Worm (Caenorhabditis elegans): Measurements from ENCODE around the gene arrd-13.

The arrd-13 gene

ce11 chrII:13758108-13758507, at the start of gene arrd-13:
Gene arrd-13, plus strand, starts transcription at chrII:13758408.
- TF ChIP-seq bed-3 (GFP tag; optimal IDR thresholded peaks at IDR 0.05), result no peak
- TF ChIP-seq elt-1 (tag; optimal IDR thresholded peaks at IDR 0.05; ENCODE audit: borderline replicate concordance, insufficient read depth), result no peak
- no peak for TF ChIP-seq unc-39 (tag; optimal IDR thresholded peaks at IDR 0.05)
- no peak for TF ChIP-seq snpc-4 (tag; optimal IDR thresholded peaks at IDR 0.05)
- no peak for TF ChIP-seq ceh-43 (GFP tag; optimal IDR thresholded peaks at IDR 0.05)
- no peak for TF ChIP-seq ceh-39 (tag; optimal IDR thresholded peaks at IDR 0.05)
- TF ChIP-seq ces-1 (GFP tag; optimal IDR thresholded peaks at IDR 0.05), result no peak
- TF ChIP-seq ztf-11 (tag; optimal IDR thresholded peaks at IDR 0.05), result no peak
- no peak for TF ChIP-seq flh-1 (GFP tag; optimal IDR thresholded peaks at IDR 0.05)
- no peak for TF ChIP-seq lin-13 (tag; optimal IDR thresholded peaks at IDR 0.05)
- no peak for TF ChIP-seq nhr-76 (tag; optimal IDR thresholded peaks at IDR 0.05)
- TF ChIP-seq pha-4 (tag; optimal IDR thresholded peaks at IDR 0.05), result no peak
- no peak for TF ChIP-seq mab-5 (tag; optimal IDR thresholded peaks at IDR 0.05)
- TF ChIP-seq ceh-83 (GFP tag; optimal IDR thresholded peaks at IDR 0.05), result no peak
- no peak for TF ChIP-seq sem-2 (GFP tag; optimal IDR thresholded peaks at IDR 0.05)
- TF ChIP-seq hlh-1 (tag; optimal IDR thresholded peaks at IDR 0.05), result no peak
- TF ChIP-seq blmp-1 (tag; optimal IDR thresholded peaks at IDR 0.05), result no peak
- TF ChIP-seq drap-1 (GFP tag; optimal IDR thresholded peaks at IDR 0.05), result no peak

- TF ChIP-seq flh-1 (GFP tag; optimal IDR thresholded peaks at IDR 0.05) (no peak), elt-1 (tag; optimal IDR thresholded peaks at IDR 0.05; ENCODE audit: borderline replicate concordance, insufficient read depth) (no peak), unc-62 (GFP tag; optimal IDR thresholded peaks at IDR 0.05) (no peak), M03D4.4 (tag; optimal IDR thresholded peaks at IDR 0.05) (no peak), snpc-4 (tag; optimal IDR thresholded peaks at IDR 0.05) (no peak), ceh-39 (tag; optimal IDR thresholded peaks at IDR 0.05) (no peak), tbx-8 (GFP tag; optimal IDR thresholded peaks at IDR 0.05) (no peak), sptf-1 (tag; optimal IDR thresholded peaks at IDR 0.05) (no peak), unc-120 (tag; optimal IDR thresholded peaks at IDR 0.05; ENCODE audit: poor library complexity, severe bottlenecking) (no peak), blmp-1 (tag; optimal IDR thresholded peaks at IDR 0.05) (no peak), unc-39 (tag; optimal IDR thresholded peaks at IDR 0.05) (no peak), ceh-43 (GFP tag; optimal IDR thresholded peaks at IDR 0.05) (no peak), lsy-2 (tag; optimal IDR thresholded peaks at IDR 0.05) (no peak), lin-13 (tag; optimal IDR thresholded peaks at IDR 0.05) (no peak), ztf-11 (tag; optimal IDR thresholded peaks at IDR 0.05) (no peak), drap-1 (GFP tag; optimal IDR thresholded peaks at IDR 0.05) (no peak), zip-8 (tag; optimal IDR thresholded peaks at IDR 0.05) (no peak), nhr-76 (tag; optimal IDR thresholded peaks at IDR 0.05) (no peak), ces-1 (GFP tag; optimal IDR thresholded peaks at IDR 0.05) (no peak)
Measured at ce11 chrII:13711493-13712055, 46.6 kb upstream of the arrd-13 start.

ce11 chrII:13713239-13713638, 45.0 kb upstream of the arrd-13 start:
- no peak for TF ChIP-seq nhr-12 (tag; optimal IDR thresholded peaks at IDR 0.05)
- no peak for TF ChIP-seq tbx-8 (GFP tag; optimal IDR thresholded peaks at IDR 0.05)
- TF ChIP-seq unc-62 (GFP tag; optimal IDR thresholded peaks at IDR 0.05), result no peak
- no peak for TF ChIP-seq bed-3 (GFP tag; optimal IDR thresholded peaks at IDR 0.05)
- no peak for TF ChIP-seq sptf-1 (tag; optimal IDR thresholded peaks at IDR 0.05)
- TF ChIP-seq flh-1 (GFP tag; optimal IDR thresholded peaks at IDR 0.05), result no peak
- TF ChIP-seq snpc-4 (tag; optimal IDR thresholded peaks at IDR 0.05), result no peak

ce11 chrII:13715333-13715732, 42.9 kb upstream of the arrd-13 start:
- no peak for TF ChIP-seq ham-2 (GFP tag; optimal IDR thresholded peaks at IDR 0.05)
- TF ChIP-seq sptf-1 (tag; optimal IDR thresholded peaks at IDR 0.05), result peak; percentile 51
- TF ChIP-seq mab-5 (tag; optimal IDR thresholded peaks at IDR 0.05), result no peak
- no peak for TF ChIP-seq unc-39 (tag; optimal IDR thresholded peaks at IDR 0.05)
- no peak for TF ChIP-seq ceh-83 (GFP tag; optimal IDR thresholded peaks at IDR 0.05)
- TF ChIP-seq mls-2 (tag; optimal IDR thresholded peaks at IDR 0.05), result no peak

ce11 chrII:13715733-13716132, 42.5 kb upstream of the arrd-13 start, which contains the start of gene zipt-2.3:
Gene zipt-2.3, minus strand, starts transcription at chrII:13715879.
- TF ChIP-seq ces-1 (GFP tag; optimal IDR thresholded peaks at IDR 0.05), result no peak
- TF ChIP-seq M03D4.4 (tag; optimal IDR thresholded peaks at IDR 0.05), result no peak
- no peak for TF ChIP-seq nhr-237 (tag; optimal IDR thresholded peaks at IDR 0.05)
- no peak for TF ChIP-seq blmp-1 (tag; optimal IDR thresholded peaks at IDR 0.05)
- TF ChIP-seq nhr-2 (tag; optimal IDR thresholded peaks at IDR 0.05), result no peak
- no peak for TF ChIP-seq ceh-83 (GFP tag; optimal IDR thresholded peaks at IDR 0.05)
- no peak for TF ChIP-seq mls-2 (tag; optimal IDR thresholded peaks at IDR 0.05)
- TF ChIP-seq mep-1 (tag; optimal IDR thresholded peaks at IDR 0.05), result no peak
- TF ChIP-seq mab-5 (tag; optimal IDR thresholded peaks at IDR 0.05), result no peak
- TF ChIP-seq cnd-1 (tag; optimal IDR thresholded peaks at IDR 0.05), result no peak

Measured in whole organism, mixed stage, embryonic.